Worm (Caenorhabditis elegans): Measurements from ENCODE around the gene F37A4.3.

F37A4.3 gene

DNA sequence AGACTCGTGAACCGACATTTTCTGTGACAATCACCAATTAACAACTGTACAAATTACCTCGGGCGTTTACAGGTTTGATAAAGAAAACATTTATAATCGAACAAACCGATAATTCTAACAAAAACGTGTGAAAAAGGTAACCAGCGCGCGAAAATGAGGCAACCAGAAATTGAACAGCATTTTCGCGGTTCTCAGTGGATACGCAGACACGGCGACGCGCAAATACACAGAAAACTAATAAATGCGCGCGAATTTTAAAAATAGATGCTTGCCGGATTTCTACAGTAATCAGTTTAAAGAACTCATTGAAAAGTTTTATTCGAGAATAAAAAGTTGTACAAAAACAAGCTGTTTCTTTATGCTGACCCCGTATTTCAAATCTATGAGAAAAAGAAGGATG is 8.4 kb upstream of the F37A4.3 start, which contains the start of gene isw-1:
Gene isw-1, minus strand, starts transcription at position 118 of the 400 bp plus-strand sequence.
- TF ChIP-seq lin-39 (tag; optimal IDR thresholded peaks at IDR 0.05) (peak; percentile 16), nhr-23 (tag; optimal IDR thresholded peaks at IDR 0.05) (peak; percentile 51), lin-15B (tag; optimal IDR thresholded peaks at IDR 0.05) (peak; percentile 58), nhr-237 (tag; optimal IDR thresholded peaks at IDR 0.05) (no peak), ceh-28 (tag; optimal IDR thresholded peaks at IDR 0.05) (peak; percentile 60), nhr-25 (tag; optimal IDR thresholded peaks at IDR 0.05) (peak; percentile 48)

DNA sequence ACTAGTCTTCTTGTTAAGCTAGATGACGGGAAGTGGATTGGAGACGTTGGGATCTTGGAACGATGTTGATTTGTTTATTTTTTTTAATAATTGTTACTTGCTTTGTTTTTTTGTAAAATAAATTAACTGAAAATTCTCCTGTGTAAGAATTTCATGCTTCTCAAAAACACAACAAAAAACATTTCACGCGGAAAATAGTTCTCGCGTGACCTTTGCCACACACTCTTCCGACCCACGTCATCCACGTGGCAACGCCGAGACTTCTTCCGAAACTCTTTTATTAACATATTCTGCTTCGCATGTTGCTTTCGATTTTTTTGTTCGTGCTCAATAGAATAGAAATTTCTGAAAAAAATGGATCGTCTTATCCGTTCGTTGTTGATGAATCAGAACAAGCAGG is 6.8 kb upstream of the F37A4.3 start, which contains the start of gene F37A4.5:
Gene F37A4.5, plus strand, starts transcription at position 301 of the 400 bp plus-strand sequence.
- TF ChIP-seq nhr-43 (tag; optimal IDR thresholded peaks at IDR 0.05; ENCODE audit: poor library complexity, severe bottlenecking) (no peak), mdl-1 (tag; optimal IDR thresholded peaks at IDR 0.05) (no peak), zag-1 (tag; optimal IDR thresholded peaks at IDR 0.05) (no peak), nhr-77 (tag; optimal IDR thresholded peaks at IDR 0.05) (no peak), fkh-2 (tag; optimal IDR thresholded peaks at IDR 0.05) (no peak), aly-2 (tag; optimal IDR thresholded peaks at IDR 0.05) (no peak), egl-27 (tag; optimal IDR thresholded peaks at IDR 0.05) (no peak), nhr-28 (tag; optimal IDR thresholded peaks at IDR 0.05) (no peak), elt-1 (tag; optimal IDR thresholded peaks at IDR 0.05) (no peak), nhr-12 (tag; optimal IDR thresholded peaks at IDR 0.05) (no peak), ztf-4 (tag; optimal IDR thresholded peaks at IDR 0.05) (no peak)

DNA sequence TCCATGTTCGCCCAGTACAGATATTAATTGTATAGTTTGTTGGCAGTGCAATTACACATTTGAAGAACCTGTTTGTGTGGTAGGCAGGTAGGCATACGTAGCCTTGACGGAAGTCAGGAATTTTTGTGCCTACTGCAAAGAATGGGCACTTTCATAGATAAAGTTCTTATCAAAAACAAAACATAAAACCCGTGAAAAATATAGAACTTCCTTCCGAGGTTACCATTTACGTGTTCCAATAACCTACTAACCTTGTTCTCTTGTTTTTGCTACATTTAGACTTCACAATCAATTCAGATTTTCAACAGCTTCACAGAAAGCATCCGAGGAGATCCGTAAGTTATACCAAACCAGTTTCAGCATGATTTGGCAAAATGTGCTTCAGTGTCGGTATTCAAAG is 5.1 kb upstream of the F37A4.3 start, which contains the start of gene F37A4.4:
Gene F37A4.4, plus strand, starts transcription at position 301 of the 400 bp plus-strand sequence.
- TF ChIP-seq hmg-11 (tag; optimal IDR thresholded peaks at IDR 0.05) (no peak), ceh-9 (tag; optimal IDR thresholded peaks at IDR 0.05) (no peak), ceh-82 (tag; optimal IDR thresholded peaks at IDR 0.05) (no peak)

DNA sequence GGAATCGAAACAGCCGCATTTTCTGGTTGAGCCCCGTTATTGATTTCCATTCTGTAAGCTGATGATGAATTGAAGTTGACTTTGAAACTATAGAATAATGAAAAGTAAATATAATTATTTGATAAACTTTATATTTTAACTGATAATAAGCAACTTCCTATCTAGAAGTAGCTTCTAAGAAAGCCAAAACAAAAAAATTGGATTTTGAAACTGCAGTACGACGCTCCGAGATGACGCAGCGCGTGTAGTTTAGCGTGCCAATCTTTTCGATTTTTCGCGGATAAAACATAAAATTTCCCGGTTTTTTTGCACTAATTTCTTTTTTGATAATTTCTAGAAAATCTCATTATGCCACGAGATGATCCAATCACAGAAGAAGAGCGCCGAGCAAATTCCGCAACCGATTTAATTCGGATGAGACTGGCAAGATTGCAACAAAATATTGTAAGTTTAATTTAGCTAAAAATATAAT is 3.9 kb downstream of the F37A4.3 start, which contains the start of the genes bath-41 and F37A4.2:
Gene bath-41, minus strand, starts transcription at position 51 of the 472 bp plus-strand sequence.
Gene F37A4.2, plus strand, starts transcription at position 247 of the 472 bp plus-strand sequence.
- TF ChIP-seq nfya-1 (tag; optimal IDR thresholded peaks at IDR 0.05; ENCODE audit: insufficient read depth): no peak
- no peak for TF ChIP-seq fkh-2 (tag; optimal IDR thresholded peaks at IDR 0.05)
- TF ChIP-seq aly-2 (tag; optimal IDR thresholded peaks at IDR 0.05): no peak
- no peak for TF ChIP-seq elt-3 (tag; optimal IDR thresholded peaks at IDR 0.05)
- TF ChIP-seq nhr-77 (tag; optimal IDR thresholded peaks at IDR 0.05): no peak
- TF ChIP-seq nhr-237 (tag; optimal IDR thresholded peaks at IDR 0.05): no peak
- no peak for TF ChIP-seq pha-4 (tag; optimal IDR thresholded peaks at IDR 0.05)
- peak; percentile 17 for TF ChIP-seq nhr-23 (tag; optimal IDR thresholded peaks at IDR 0.05)
- peak; percentile 26 for TF ChIP-seq lin-15B (tag; optimal IDR thresholded peaks at IDR 0.05)
- no peak for TF ChIP-seq mdl-1 (tag; optimal IDR thresholded peaks at IDR 0.05)
- TF ChIP-seq nhr-11 (tag; optimal IDR thresholded peaks at IDR 0.05): no peak
- TF ChIP-seq nhr-43 (tag; optimal IDR thresholded peaks at IDR 0.05; ENCODE audit: poor library complexity, severe bottlenecking): no peak

DNA sequence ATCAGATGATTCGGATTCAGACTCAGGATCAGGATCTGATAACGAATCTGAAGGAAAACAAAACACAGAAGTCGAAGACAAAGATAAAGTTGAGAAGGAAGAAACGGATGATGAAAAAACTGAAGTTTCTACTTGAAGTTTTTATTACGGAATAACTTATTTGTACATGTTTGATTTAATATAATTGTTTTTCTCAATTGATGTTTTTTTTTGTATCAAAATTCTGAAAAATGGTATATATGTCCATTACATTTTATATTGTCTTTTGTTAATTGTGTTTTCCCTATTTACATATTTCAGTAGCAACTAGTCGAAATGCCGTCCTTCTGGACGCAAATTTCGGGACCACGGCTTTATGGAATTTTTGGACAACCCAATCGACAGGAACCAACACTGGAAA is 4.7 kb downstream of the F37A4.3 start, which contains the start of gene F37A4.1:
Gene F37A4.1, plus strand, starts transcription at position 301 of the 400 bp plus-strand sequence.
- TF ChIP-seq unc-62 (GFP tag; optimal IDR thresholded peaks at IDR 0.05): no peak
- TF ChIP-seq R02D3.7 (tag; optimal IDR thresholded peaks at IDR 0.05): no peak
- TF ChIP-seq nhr-11 (tag; optimal IDR thresholded peaks at IDR 0.05): no peak
- TF ChIP-seq pha-4 (tag; optimal IDR thresholded peaks at IDR 0.05): no peak
- TF ChIP-seq nhr-23 (tag; optimal IDR thresholded peaks at IDR 0.05): no peak
- no peak for TF ChIP-seq fos-1 (tag; optimal IDR thresholded peaks at IDR 0.05)
- no peak for TF ChIP-seq ama-1 (optimal IDR thresholded peaks at IDR 0.05)
- TF ChIP-seq sea-2 (GFP tag; optimal IDR thresholded peaks at IDR 0.05): no peak
- no peak for TF ChIP-seq skn-1 (tag; optimal IDR thresholded peaks at IDR 0.05)
- TF ChIP-seq nhr-237 (tag; optimal IDR thresholded peaks at IDR 0.05): no peak
- no peak for TF ChIP-seq elt-2 (tag; optimal IDR thresholded peaks at IDR 0.05)
- no peak for TF ChIP-seq zag-1 (tag; optimal IDR thresholded peaks at IDR 0.05)
- TF ChIP-seq hmg-11 (tag; optimal IDR thresholded peaks at IDR 0.05): no peak
- TF ChIP-seq nhr-76 (tag; optimal IDR thresholded peaks at IDR 0.05): no peak
- no peak for TF ChIP-seq aly-2 (tag; optimal IDR thresholded peaks at IDR 0.05)
- TF ChIP-seq mdl-1 (tag; optimal IDR thresholded peaks at IDR 0.05): no peak
- TF ChIP-seq pqm-1 (tag; optimal IDR thresholded peaks at IDR 0.05): no peak
- TF ChIP-seq mml-1 (tag; optimal IDR thresholded peaks at IDR 0.05): no peak

Measured in whole organism, L3 larva.